Worm (Caenorhabditis elegans): ENCODE data around the gene cog-1.
A peak's percentile ranks its signal among the peaks of the same experiment; 100 is the strongest.

The cog-1 gene

ce11 chrII:14867530-14867929 lies 34.8 kb upstream of the cog-1 start (continued):
- TF ChIP-seq nhr-76 (tag; optimal IDR thresholded peaks at IDR 0.05): no peak
- TF ChIP-seq nhr-48 (tag; optimal IDR thresholded peaks at IDR 0.05): no peak
- no peak for TF ChIP-seq dve-1 (tag; optimal IDR thresholded peaks at IDR 0.05; ENCODE audit: insufficient read depth)

ce11 chrII:14869644-14870043 lies 32.6 kb upstream of the cog-1 start, which contains the start of gene R05H10.3:
Gene R05H10.3, plus strand, starts transcription at chrII:14869944.
- TF ChIP-seq nhr-237 (tag; optimal IDR thresholded peaks at IDR 0.05): no peak
- no peak for TF ChIP-seq lin-39 (tag; optimal IDR thresholded peaks at IDR 0.05)
- no peak for TF ChIP-seq arid-1 (GFP tag; conservative IDR thresholded peaks at IDR 0.05)
- peak; percentile 11 for TF ChIP-seq aha-1 (tag)

DNA sequence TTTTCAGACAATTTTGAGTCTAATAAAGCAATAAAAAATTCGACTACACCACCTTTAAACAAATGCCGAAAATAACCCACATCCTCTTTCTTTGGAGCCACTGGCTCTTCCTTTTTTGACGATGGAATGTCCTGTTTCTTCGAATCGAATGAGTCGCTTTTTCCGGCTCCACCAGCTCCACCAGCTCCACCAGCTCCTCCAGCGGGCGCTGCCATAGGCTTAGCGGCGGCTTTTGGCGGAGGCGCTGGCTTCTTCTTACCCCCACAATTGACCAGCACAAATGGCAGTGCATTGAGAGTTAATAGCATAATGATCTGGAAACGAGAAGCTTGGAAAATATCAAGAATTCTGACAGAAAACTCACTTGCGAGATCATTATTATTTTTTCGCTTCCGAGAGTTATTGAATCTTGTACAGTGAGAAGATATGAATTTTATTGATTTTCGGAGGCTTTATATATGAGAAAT lies 25.5 kb upstream of the cog-1 start, which contains the start of gene Y53F4A.2:
Gene Y53F4A.2 (minus strand): TSS at position 417 of the 467 bp plus-strand sequence.
- TF ChIP-seq aha-1 (tag): peak; percentile 52
- TF ChIP-seq nhr-41 (GFP tag; IDR thresholded peaks at IDR 0.05): no peak
- no peak for TF ChIP-seq ama-1 (optimal IDR thresholded peaks at IDR 0.05)
- no peak for TF ChIP-seq saeg-2 (GFP tag; IDR thresholded peaks at IDR 0.05)
- TF ChIP-seq mxl-2 (GFP tag; conservative IDR thresholded peaks at IDR 0.05): no peak
- no peak for TF ChIP-seq attf-4 (tag; optimal IDR thresholded peaks at IDR 0.05)
- no peak for TF ChIP-seq zfp-2 (tag; optimal IDR thresholded peaks at IDR 0.05)
- 0 out of 2 replicates have a peak, but pooled peaks have one; percentile 24 for TF ChIP-seq egl-43 (GFP tag; IDR thresholded peaks at IDR 0.05)
- no peak for TF ChIP-seq mes-2 (tag; optimal IDR thresholded peaks at IDR 0.05; ENCODE audit: poor library complexity, severe bottlenecking)
- no peak for TF ChIP-seq nhr-76 (tag; optimal IDR thresholded peaks at IDR 0.05)
- TF ChIP-seq lin-29 (GFP tag; IDR thresholded peaks at IDR 0.05): no peak
- TF ChIP-seq hif-1 (tag; optimal IDR thresholded peaks at IDR 0.05): no peak
- TF ChIP-seq tra-1 (GFP tag; IDR thresholded peaks at IDR 0.05): no peak
- peak; percentile 77 for TF ChIP-seq set-16 (GFP tag; IDR thresholded peaks at IDR 0.05)
- no peak for TF ChIP-seq ctbp-1 (GFP tag; IDR thresholded peaks at IDR 0.05)
- TF ChIP-seq nhr-28 (tag; optimal IDR thresholded peaks at IDR 0.05): no peak
- no peak for TF ChIP-seq D1046.2 (GFP tag; IDR thresholded peaks at IDR 0.05)
- TF ChIP-seq daf-12 (tag; optimal IDR thresholded peaks at IDR 0.05): no peak
- no peak for TF ChIP-seq spr-3 (GFP tag; optimal IDR thresholded peaks at IDR 0.05)
- TF ChIP-seq dmd-9 (GFP tag; IDR thresholded peaks at IDR 0.05): no peak
- no peak for TF ChIP-seq T20F7.1 (GFP tag; optimal IDR thresholded peaks at IDR 0.05)
- no peak for TF ChIP-seq egl-27 (tag; optimal IDR thresholded peaks at IDR 0.05)
- TF ChIP-seq ces-1 (GFP tag; optimal IDR thresholded peaks at IDR 0.05): no peak
- TF ChIP-seq dpl-1 (GFP tag; optimal IDR thresholded peaks at IDR 0.05): no peak
- no peak for TF ChIP-seq nhr-25 (tag; optimal IDR thresholded peaks at IDR 0.05; ENCODE audit: borderline replicate concordance, insufficient read depth)

DNA sequence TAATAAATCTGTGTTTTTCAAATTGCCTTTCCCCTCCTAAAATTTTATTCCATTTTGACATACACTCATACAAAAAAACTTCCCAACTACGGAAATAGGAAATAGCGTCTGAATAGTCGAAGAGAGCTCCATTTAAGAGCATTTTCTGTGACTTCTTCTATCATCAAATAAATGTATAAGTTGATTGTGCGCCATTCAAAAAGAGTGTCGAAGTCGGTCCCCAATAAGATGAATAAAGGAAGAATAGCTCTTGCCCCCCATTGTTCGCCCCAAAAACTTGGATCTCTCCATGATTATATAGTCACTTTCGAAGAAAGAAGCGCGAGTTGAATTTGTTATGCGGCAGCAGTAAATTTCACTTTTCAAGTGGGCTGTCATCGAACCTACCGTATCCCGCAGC lies 9.8 kb upstream of the cog-1 start:
- TF ChIP-seq dmd-6 (GFP tag; IDR thresholded peaks at IDR 0.05): no peak
- TF ChIP-seq php-3 (GFP tag; IDR thresholded peaks at IDR 0.05): no peak
- no peak for TF ChIP-seq pqm-1 (tag; optimal IDR thresholded peaks at IDR 0.05)
- TF ChIP-seq fos-1 (tag; optimal IDR thresholded peaks at IDR 0.05): no peak
- TF ChIP-seq nhr-77 (tag; optimal IDR thresholded peaks at IDR 0.05): no peak
- no peak for TF ChIP-seq T26A8.4 (GFP tag; IDR thresholded peaks at IDR 0.05)
